Fruit fly (Drosophila melanogaster) S2 (cell line): ENCODE results near the gene mtsh.

ENCODE experiments used
- CG8478 ChIP-seq: fragments of >200 bp; optimal IDR thresholded peaks from 2 replicates; lab custom pipeline; 2018
- CTCF ChIP-seq, 2 experiments: fragments of >200 bp; optimal IDR thresholded peaks; 2 replicates each; lab custom pipeline; 2018

- TF ChIP-seq CG8478 (no peak), CTCF (optimal IDR thresholded peaks at IDR 0.05; lab: Kevin White, UChicago) (no peak)
Measured at dm6 chr2L:8279400-8280065, 40.2 kb downstream of the mtsh start.
